Worm (Caenorhabditis elegans): ENCODE measurements around the gene str-87.

- TF ChIP-seq drap-1 (GFP tag; optimal IDR thresholded peaks at IDR 0.05) (no peak), lsy-2 (tag; optimal IDR thresholded peaks at IDR 0.05) (no peak), unc-62 (GFP tag; optimal IDR thresholded peaks at IDR 0.05) (no peak), lin-32 (GFP tag; optimal IDR thresholded peaks at IDR 0.05) (no peak), ceh-39 (tag; optimal IDR thresholded peaks at IDR 0.05) (no peak), unc-39 (tag; optimal IDR thresholded peaks at IDR 0.05) (no peak), M03D4.4 (tag; optimal IDR thresholded peaks at IDR 0.05) (no peak), blmp-1 (tag; optimal IDR thresholded peaks at IDR 0.05) (no peak)
Measured at ce11 chrV:8949873-8950272, 38.1 kb downstream of the str-87 start.
